Fruit fly (Drosophila melanogaster) whole organism, wandering third instar larva: Measurements from ENCODE around the gene spi.

Experiments
- Abd-B ChIP-seq: fragments of >200 bp; optimal IDR thresholded peaks from 2 replicates; lab custom pipeline; 2017; ENCODE audit warnings: missing biosample characterization, missing genetic modification characterization
- CG32264 ChIP-seq: fragments of 200-800 bp; sonication (Bioruptor generic); optimal IDR thresholded peaks from 2 replicates; lab custom pipeline; 2016; ENCODE audit warnings: missing biosample characterization, missing genetic modification characterization
- CG9705 ChIP-seq: fragments of 200-800 bp; sonication (Bioruptor generic); optimal IDR thresholded peaks from 2 replicates; lab custom pipeline; 2018; ENCODE audit warnings: missing biosample characterization, mild to moderate bottlenecking, missing genetic modification characterization
- CrebA ChIP-seq: fragments of 200-800 bp; sonication (Bioruptor generic); optimal IDR thresholded peaks from 2 replicates; lab custom pipeline; 2016; ENCODE audit warnings: missing biosample characterization, mild to moderate bottlenecking, missing genetic modification characterization, borderline replicate concordance
- Dfd ChIP-seq: fragments of >200 bp; optimal IDR thresholded peaks from 2 replicates; lab custom pipeline; 2017; ENCODE audit warnings: missing biosample characterization, missing genetic modification characterization
- Dif ChIP-seq: fragments of 200-275, 200-300 bp; sonication (Bioruptor generic); optimal IDR thresholded peaks from 2 replicates; lab custom pipeline; 2018; ENCODE audit warnings: missing biosample characterization, missing genetic modification characterization; ENCODE audit not compliant: partially characterized antibody
- GATAd ChIP-seq: sonication (Bioruptor generic); optimal IDR thresholded peaks from 2 replicates; lab custom pipeline; 2016; ENCODE audit warnings: missing biosample characterization, missing genetic modification characterization
- HLH106 ChIP-seq: fragments of 200-800 bp; optimal IDR thresholded peaks from 3 replicates; lab custom pipeline; 2019; ENCODE audit warnings: missing biosample characterization, mild to moderate bottlenecking, missing genetic modification characterization, moderate library complexity
- Hnf4 ChIP-seq: fragments of 200-800 bp; sonication (Bioruptor generic); optimal IDR thresholded peaks from 2 replicates; lab custom pipeline; 2016; ENCODE audit warnings: missing biosample characterization, mild to moderate bottlenecking, missing genetic modification characterization
- Hr78 ChIP-seq: fragments of >200 bp; optimal IDR thresholded peaks from 2 replicates; lab custom pipeline; 2017; ENCODE audit warnings: missing biosample characterization, missing genetic modification characterization
- Hr83 ChIP-seq: fragments of 200-300 bp; sonication (Bioruptor generic); optimal IDR thresholded peaks from 2 replicates; lab custom pipeline; 2016; ENCODE audit warnings: missing biosample characterization, mild to moderate bottlenecking, missing genetic modification characterization, moderate library complexity; ENCODE audit not compliant: poor library complexity, severe bottlenecking
- Jra ChIP-seq: sonication (Bioruptor generic); optimal IDR thresholded peaks from 2 replicates; lab custom pipeline; 2016; ENCODE audit warnings: missing biosample characterization, missing genetic modification characterization
- Mio ChIP-seq: sonication (Bioruptor generic); optimal IDR thresholded peaks from 2 replicates; lab custom pipeline; 2016; ENCODE audit warnings: missing biosample characterization, missing genetic modification characterization
- Myc ChIP-seq: fragments of >200 bp; optimal IDR thresholded peaks from 2 replicates; lab custom pipeline; 2017
- N ChIP-seq: fragments of >200 bp; optimal IDR thresholded peaks from 2 replicates; lab custom pipeline; 2018; ENCODE audit warnings: missing biosample characterization, missing external identifiers, missing genetic modification characterization
- OdsH ChIP-seq: fragments of 200-800 bp; sonication (Bioruptor generic); optimal IDR thresholded peaks from 2 replicates; lab custom pipeline; 2016; ENCODE audit warnings: missing biosample characterization, mild to moderate bottlenecking, missing genetic modification characterization
- Rel ChIP-seq, 2 experiments: fragments of 200-800 bp; sonication (Bioruptor generic) in 1 of 2; optimal IDR thresholded peaks; 2 replicates in 1 of 2; 3 replicates in 1 of 2; lab custom pipeline; 2016 to 2019; ENCODE audit warnings: mild to moderate bottlenecking in 2 of 2, missing biosample characterization in 2 of 2, missing genetic modification characterization in 2 of 2, moderate library complexity in 1 of 2
- Sp1 ChIP-seq: fragments of 200-800 bp; sonication (Bioruptor generic); optimal IDR thresholded peaks from 3 replicates; lab custom pipeline; 2019; ENCODE audit warnings: missing biosample characterization, mild to moderate bottlenecking, missing genetic modification characterization, moderate library complexity
- Vsx2 ChIP-seq: fragments of 200-300, 225-300 bp; sonication (Bioruptor generic); optimal IDR thresholded peaks from 2 replicates; lab custom pipeline; 2018; ENCODE audit warnings: missing biosample characterization, missing genetic modification characterization; ENCODE audit not compliant: partially characterized antibody
- br ChIP-seq: fragments of 200-800 bp; sonication (Bioruptor generic); optimal IDR thresholded peaks from 2 replicates; lab custom pipeline; 2016; ENCODE audit warnings: missing biosample characterization, missing genetic modification characterization
- brk ChIP-seq: fragments of 200-800 bp; sonication (Bioruptor generic); optimal IDR thresholded peaks from 2 replicates; lab custom pipeline; 2016; ENCODE audit warnings: missing biosample characterization, mild to moderate bottlenecking, missing genetic modification characterization
- dl ChIP-seq, 2 experiments: fragments of 175-275, 200-275 bp in 1 of 2; fragments of 200-275 bp in 1 of 2; sonication (Bioruptor generic); optimal IDR thresholded peaks; lab custom pipeline; 2018; ENCODE audit warnings: mild to moderate bottlenecking in 2 of 2, missing biosample characterization in 2 of 2, missing genetic modification characterization in 2 of 2, moderate library complexity in 2 of 2; ENCODE audit not compliant: partially characterized antibody in 2 of 2, insufficient read depth in 1 of 2
- dmrt93B ChIP-seq: fragments of 200-800 bp; sonication (Bioruptor generic); optimal IDR thresholded peaks from 2 replicates; lab custom pipeline; 2018; ENCODE audit warnings: missing biosample characterization, mild to moderate bottlenecking, missing genetic modification characterization
- dsf ChIP-seq: sonication (Bioruptor generic); optimal IDR thresholded peaks from 2 replicates; lab custom pipeline; 2016; ENCODE audit warnings: missing biosample characterization, missing genetic modification characterization, borderline replicate concordance
- ey ChIP-seq: fragments of 200-800 bp; sonication (Bioruptor generic); optimal IDR thresholded peaks from 2 replicates; lab custom pipeline; 2016; ENCODE audit warnings: missing biosample characterization, missing genetic modification characterization
- foxo ChIP-seq, 2 experiments: fragments of 200-800 bp; sonication (Bioruptor generic); optimal IDR thresholded peaks; 2 replicates in 1 of 2; 3 replicates in 1 of 2; lab custom pipeline; 2016 to 2017; ENCODE audit warnings: missing biosample characterization in 2 of 2, missing genetic modification characterization in 2 of 2
- fru ChIP-seq: fragments of 200-800 bp; sonication (Bioruptor generic); optimal IDR thresholded peaks from 3 replicates; lab custom pipeline; 2016; ENCODE audit warnings: missing biosample characterization, mild to moderate bottlenecking, missing genetic modification characterization
- h ChIP-seq: fragments of 200-800 bp; sonication (Bioruptor generic); optimal IDR thresholded peaks from 3 replicates; lab custom pipeline; 2016; ENCODE audit warnings: missing biosample characterization, mild to moderate bottlenecking, missing genetic modification characterization
- jim ChIP-seq: fragments of 175-275, 200-325 bp; sonication (Bioruptor generic); optimal IDR thresholded peaks from 2 replicates; lab custom pipeline; 2016; ENCODE audit warnings: missing biosample characterization, mild to moderate bottlenecking, missing genetic modification characterization
- lola ChIP-seq: fragments of >200 bp; optimal IDR thresholded peaks from 2 replicates; lab custom pipeline; 2017; ENCODE audit warnings: missing biosample characterization, missing genetic modification characterization
- pan ChIP-seq: fragments of >200 bp; optimal IDR thresholded peaks from 2 replicates; lab custom pipeline; 2017
- psq ChIP-seq: fragments of 200-800 bp; sonication (Bioruptor generic); optimal IDR thresholded peaks from 3 replicates; lab custom pipeline; 2017; ENCODE audit warnings: missing biosample characterization, mild to moderate bottlenecking, missing genetic modification characterization, moderate library complexity
- rgr ChIP-seq: fragments of 200-800 bp; sonication (Bioruptor generic); optimal IDR thresholded peaks from 3 replicates; lab custom pipeline; 2016; ENCODE audit warnings: missing biosample characterization, mild to moderate bottlenecking, missing genetic modification characterization
- sage ChIP-seq: fragments of 200-800 bp; sonication (Bioruptor generic); optimal IDR thresholded peaks from 2 replicates; lab custom pipeline; 2016; ENCODE audit warnings: missing biosample characterization, mild to moderate bottlenecking, missing genetic modification characterization
- sv ChIP-seq: fragments of 200-800 bp; sonication (Bioruptor generic); optimal IDR thresholded peaks from 3 replicates; lab custom pipeline; 2016; ENCODE audit warnings: missing biosample characterization, missing genetic modification characterization
- tai ChIP-seq: sonication (Bioruptor generic); optimal IDR thresholded peaks from 2 replicates; lab custom pipeline; 2016; ENCODE audit warnings: missing biosample characterization, missing genetic modification characterization
- usp ChIP-seq: fragments of >200 bp; optimal IDR thresholded peaks from 2 replicates; lab custom pipeline; 2017; ENCODE audit warnings: missing biosample characterization, missing genetic modification characterization
- woc ChIP-seq: sonication (Bioruptor generic); optimal IDR thresholded peaks from 2 replicates; lab custom pipeline; 2016; ENCODE audit warnings: missing biosample characterization, mild to moderate bottlenecking, missing genetic modification characterization

spi gene

DNA sequence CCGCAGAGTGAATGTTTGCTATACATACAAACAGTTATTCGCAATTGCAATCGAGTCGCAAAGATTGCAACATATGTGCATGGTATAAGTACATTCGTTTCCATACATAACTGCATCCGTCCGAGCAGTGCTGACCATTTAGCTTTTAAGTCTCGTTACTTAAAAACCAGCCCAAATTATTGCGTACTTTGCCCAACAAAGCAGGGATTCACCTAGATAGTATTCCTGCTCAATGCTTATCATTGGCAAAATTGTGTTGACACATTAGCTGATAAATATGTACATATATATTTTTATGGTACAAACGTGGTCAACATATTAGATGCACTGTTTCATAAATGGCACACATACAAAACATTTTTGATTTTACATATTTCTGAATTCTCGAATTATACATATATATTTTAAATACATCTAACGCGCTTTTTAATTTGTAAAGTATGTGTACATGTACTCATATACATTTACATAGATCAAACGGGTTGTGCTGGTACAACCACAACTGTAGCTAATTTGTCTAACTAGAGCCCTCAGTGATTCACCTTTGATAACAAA, 34.0 kb downstream of the spi start (continued):
- TF ChIP-seq GATAd (GFP tag; lab: Kevin White, UChicago), result no peak
- no peak for TF ChIP-seq tai (GFP tag; lab: Kevin White, UChicago)
- no peak for TF ChIP-seq usp (GFP tag; lab: Kevin White, UChicago)

- no peak for TF ChIP-seq ey (GFP tag; lab: Kevin White, UChicago)
- TF ChIP-seq brk (GFP tag; lab: Kevin White, UChicago), result peak; percentile 61
- no peak for TF ChIP-seq Dfd (GFP tag; lab: Kevin White, UChicago)
- TF ChIP-seq Dif, result peak; percentile 14
- TF ChIP-seq Sp1 (GFP tag; lab: Kevin White, UChicago), result peak; percentile 8
These were observed 34.8 kb downstream of the spi start for dm6 chr2L:19542268-19542773.

DNA sequence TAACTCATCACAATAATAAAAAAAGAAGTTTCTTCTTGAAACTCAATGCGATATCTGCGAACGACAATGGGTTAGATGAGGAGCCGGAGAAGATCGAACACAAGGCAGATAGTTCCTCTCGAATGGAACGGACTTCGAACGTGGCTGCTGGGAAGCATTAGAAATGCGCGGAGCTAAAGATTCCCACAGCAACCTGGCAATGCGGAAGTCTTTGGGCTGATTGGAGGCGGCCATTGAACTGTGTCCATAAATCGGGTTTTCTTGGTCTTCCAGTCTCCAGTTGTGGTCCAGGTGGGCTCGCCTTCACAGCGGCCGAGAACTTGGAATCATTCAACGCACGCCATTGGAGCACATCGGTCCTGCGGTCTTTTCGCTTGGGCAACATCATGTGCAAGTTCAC, 36.8 kb downstream of the spi start, which contains the start of gene CG13081:
Gene CG13081 (plus strand): TSS at position 301 of the 400 bp plus-strand sequence.
- no peak for TF ChIP-seq br (GFP tag; lab: Kevin White, UChicago)
- no peak for TF ChIP-seq CG9705
- TF ChIP-seq h (GFP tag; lab: Kevin White, UChicago), result no peak
- no peak for TF ChIP-seq foxo (GFP tag; optimal IDR thresholded peaks at IDR 0.05; lab: Kevin White, UChicago)
- no peak for TF ChIP-seq CrebA (GFP tag; lab: Kevin White, UChicago)
- no peak for TF ChIP-seq Mio (GFP tag; lab: Kevin White, UChicago)
- TF ChIP-seq CG32264 (GFP tag; lab: Kevin White, UChicago), result no peak
- no peak for TF ChIP-seq Jra (GFP tag; lab: Kevin White, UChicago)
- no peak for TF ChIP-seq sage (GFP tag; lab: Kevin White, UChicago)
- TF ChIP-seq rgr (GFP tag; lab: Kevin White, UChicago), result no peak
- TF ChIP-seq sv, result no peak
- no peak for TF ChIP-seq usp (GFP tag; lab: Kevin White, UChicago)

dm6 chr2L:19537779-19538456, 39.2 kb downstream of the spi start, which contains the start of gene CG13082:
Gene CG13082, plus strand, starts transcription at chr2L:19538425.
- peak; percentile 12 for TF ChIP-seq Hr83 (GFP tag; lab: Kevin White, UChicago)
- no peak for TF ChIP-seq Abd-B (GFP tag; lab: Kevin White, UChicago)
- TF ChIP-seq lola (GFP tag; lab: Kevin White, UChicago), result no peak
- TF ChIP-seq foxo (GFP tag; optimal IDR thresholded peaks at IDR 0.05; lab: Kevin White, UChicago), result peak in 1 of 2 experiments; percentile 90
- TF ChIP-seq Jra (GFP tag; lab: Kevin White, UChicago), result peak; percentile 42
- TF ChIP-seq h (GFP tag; lab: Kevin White, UChicago), result peak; percentile 92
- TF ChIP-seq woc (GFP tag; lab: Kevin White, UChicago), result peak; percentile 74
- no peak for TF ChIP-seq Rel (GFP tag; optimal IDR thresholded peaks at IDR 0.05; lab: Kevin White, UChicago)
- TF ChIP-seq Rel (tag; optimal IDR thresholded peaks at IDR 0.05; lab: Kevin White, UChicago), result peak; percentile 58
- TF ChIP-seq sv, result no peak
- TF ChIP-seq Hr78 (GFP tag; lab: Kevin White, UChicago), result no peak
- TF ChIP-seq ey (GFP tag; lab: Kevin White, UChicago), result peak; percentile 85
- TF ChIP-seq OdsH (GFP tag; lab: Kevin White, UChicago), result peak; percentile 82
- no peak for TF ChIP-seq N
- TF ChIP-seq CrebA (GFP tag; lab: Kevin White, UChicago), result no peak
- peak; percentile 65 for TF ChIP-seq CG32264 (GFP tag; lab: Kevin White, UChicago)
- TF ChIP-seq br (GFP tag; lab: Kevin White, UChicago), result peak; percentile 87
- peak; percentile 84 for TF ChIP-seq rgr (GFP tag; lab: Kevin White, UChicago)
- TF ChIP-seq Mio (GFP tag; lab: Kevin White, UChicago), result no peak
- TF ChIP-seq Hnf4 (GFP tag; lab: Kevin White, UChicago), result peak; percentile 80
- TF ChIP-seq fru (GFP tag; lab: Kevin White, UChicago), result peak; percentile 91
- peak; percentile 20 for TF ChIP-seq brk (GFP tag; lab: Kevin White, UChicago)
- no peak for TF ChIP-seq usp (GFP tag; lab: Kevin White, UChicago)
- no peak for TF ChIP-seq tai (GFP tag; lab: Kevin White, UChicago)
- peak; percentile 44 for TF ChIP-seq dsf (GFP tag; lab: Kevin White, UChicago)
- peak; percentile 87 for TF ChIP-seq HLH106
- peak; percentile 88 for TF ChIP-seq Sp1 (GFP tag; lab: Kevin White, UChicago)
- no peak for TF ChIP-seq Vsx2 (GFP tag; lab: Kevin White, UChicago)
- peak; percentile 88 for TF ChIP-seq psq (GFP tag; lab: Kevin White, UChicago)
- TF ChIP-seq Dfd (GFP tag; lab: Kevin White, UChicago), result no peak
- no peak for TF ChIP-seq GATAd (GFP tag; lab: Kevin White, UChicago)
- TF ChIP-seq dl (GFP tag; optimal IDR thresholded peaks at IDR 0.05; lab: Kevin White, UChicago; ENCODE audit: insufficient read depth in 1 of 2, partially characterized antibody in 2 of 2), result no peak
- TF ChIP-seq pan (lab: Kevin White, UChicago), result no peak
- TF ChIP-seq sage (GFP tag; lab: Kevin White, UChicago), result peak; percentile 29
- peak; percentile 73 for TF ChIP-seq CG9705
- TF ChIP-seq Myc (lab: Kevin White, UChicago), result no peak
- peak; percentile 75 for TF ChIP-seq dmrt93B (GFP tag; lab: Kevin White, UChicago)
- TF ChIP-seq jim (GFP tag; lab: Kevin White, UChicago), result no peak
- TF ChIP-seq Dif, result no peak
- TF ChIP-seq, all 38 proteins: peak for 21
